Fruit fly (Drosophila melanogaster) whole organism, adult: Measurements from ENCODE around the gene TyrRII.

Experiments
- Mnt ChIP-seq: fragments of 200-800 bp; sonication (Bioruptor generic); optimal IDR thresholded peaks from 2 replicates; lab custom pipeline; 2016; ENCODE audit warnings: missing biosample characterization, mild to moderate bottlenecking, missing genetic modification characterization
- ovo ChIP-seq: fragments of 200-800 bp; sonication (Bioruptor generic); optimal IDR thresholded peaks from 2 replicates; lab custom pipeline; 2016; ENCODE audit warnings: missing biosample characterization, missing genetic modification characterization

dm6 chr3R:17699891-17700487 lies 36.4 kb upstream of the TyrRII start:
- TF ChIP-seq ovo, result no peak
- peak; percentile 68 for TF ChIP-seq Mnt (GFP tag; lab: Kevin White, UChicago)
